Worm (Caenorhabditis elegans) whole organism, early embryonic: ENCODE measurements around the gene nrde-2.

Experiments used
- F13C5.2 ChIP-seq: sonication (generic microtip); optimal IDR thresholded peaks from 2 replicates; lab custom pipeline; 2017; ENCODE audit warnings: mild to moderate bottlenecking, missing genetic modification characterization, inconsistent platforms, missing compliant biosample characterization
- aly-1 ChIP-seq: sonication (generic microtip); optimal IDR thresholded peaks from 2 replicates; lab custom pipeline; 2016; ENCODE audit warnings: missing genetic modification characterization, missing compliant biosample characterization
- ama-1 ChIP-seq: fragments of 150-350 bp; optimal IDR thresholded peaks from 2 replicates; lab custom pipeline; 2014
- ets-7 ChIP-seq: sonication (generic microtip); optimal IDR thresholded peaks from 2 replicates; lab custom pipeline; 2016; ENCODE audit warnings: missing genotype, missing genetic modification characterization, missing compliant biosample characterization
- flt-1 ChIP-seq: fragments of 200-800 bp; sonication (Bioruptor generic); IDR thresholded peaks from 2 replicates; pipeline ENCODE4 v1.3.6; 2022; ENCODE audit warnings: missing genetic modification characterization, missing compliant biosample characterization
- hmg-4 ChIP-seq: fragments of 200-800 bp; sonication (Bioruptor generic); optimal IDR thresholded peaks from 2 replicates; lab custom pipeline; 2018; ENCODE audit warnings: mild to moderate bottlenecking, missing genetic modification characterization, missing compliant biosample characterization
- hnd-1 ChIP-seq: sonication (generic microtip); optimal IDR thresholded peaks from 2 replicates; lab custom pipeline; 2016; ENCODE audit warnings: missing genetic modification characterization, missing compliant biosample characterization
- tbx-11 ChIP-seq: fragments of 200-800 bp; sonication (Bioruptor generic); IDR thresholded peaks from 2 replicates; pipeline ENCODE4 v1.3.6; 2022; ENCODE audit warnings: missing genetic modification characterization, missing compliant biosample characterization
- tbx-37 ChIP-seq: fragments of 200-800 bp; sonication (Bioruptor generic); conservative IDR thresholded peaks from 2 replicates; pipeline ENCODE4 v1.3.6; 2022; ENCODE audit warnings: missing genetic modification reagents, missing genetic modification characterization, missing compliant biosample characterization

- no peak for TF ChIP-seq tbx-37 (GFP tag; lab: Robert Waterston, UW)
- TF ChIP-seq ama-1 (lab: Kevin White, UChicago): no peak
- TF ChIP-seq F13C5.2 (tag; lab: Kevin White, UChicago): no peak
- no peak for TF ChIP-seq hnd-1 (tag; lab: Kevin White, UChicago)
- TF ChIP-seq flt-1 (GFP tag; lab: Robert Waterston, UW): no peak
- TF ChIP-seq tbx-11 (GFP tag; lab: Robert Waterston, UW): no peak
- TF ChIP-seq aly-1: no peak
- TF ChIP-seq hmg-4 (GFP tag; lab: Kevin White, UChicago): no peak
- TF ChIP-seq ets-7 (tag; lab: Kevin White, UChicago): no peak
Observed at ce11 chrII:10239595-10239994, 7.8 kb downstream of the nrde-2 start, which contains the start of gene mec-15.
